Worm (Caenorhabditis elegans) whole organism, late embryonic: ENCODE measurements around the gene Y69A2AR.18.

ENCODE experiments used
- F13H6.1 ChIP-seq: sonication (generic microtip); optimal IDR thresholded peaks from 2 replicates; lab custom pipeline; 2016; ENCODE audit warnings: missing genetic modification characterization, missing compliant biosample characterization
- K02D7.2 ChIP-seq: sonication (generic microtip); optimal IDR thresholded peaks from 2 replicates; lab custom pipeline; 2017; ENCODE audit warnings: mild to moderate bottlenecking, missing genetic modification characterization, missing compliant biosample characterization
- ama-1 ChIP-seq: fragments of 150-350 bp; optimal IDR thresholded peaks from 2 replicates; lab custom pipeline; 2014
- ceh-14 ChIP-seq: sonication (generic microtip); optimal IDR thresholded peaks from 2 replicates; lab custom pipeline; 2016; ENCODE audit warnings: missing genotype, missing genetic modification characterization, missing compliant biosample characterization
- ceh-22 ChIP-seq: sonication (generic microtip); optimal IDR thresholded peaks from 2 replicates; lab custom pipeline; 2017; ENCODE audit warnings: missing biosample characterization, missing genetic modification characterization
- ceh-24 ChIP-seq: sonication (generic microtip); optimal IDR thresholded peaks from 2 replicates; lab custom pipeline; 2016; ENCODE audit warnings: mild to moderate bottlenecking, missing genetic modification characterization, missing compliant biosample characterization
- ceh-34 ChIP-seq: sonication (generic microtip); optimal IDR thresholded peaks from 2 replicates; lab custom pipeline; 2016; ENCODE audit warnings: mild to moderate bottlenecking, missing genetic modification characterization, missing compliant biosample characterization
- ceh-48 ChIP-seq: sonication (generic microtip); optimal IDR thresholded peaks from 2 replicates; lab custom pipeline; 2016; ENCODE audit warnings: missing genetic modification characterization, inconsistent platforms, missing compliant biosample characterization
- ceh-9 ChIP-seq: sonication (generic microtip); optimal IDR thresholded peaks from 2 replicates; lab custom pipeline; 2016; ENCODE audit warnings: mild to moderate bottlenecking, missing genetic modification characterization, inconsistent platforms, missing compliant biosample characterization
- elt-2 ChIP-seq: sonication (generic microtip); optimal IDR thresholded peaks from 2 replicates; lab custom pipeline; 2016; ENCODE audit warnings: missing genetic modification reagents, missing genetic modification characterization, missing compliant biosample characterization
- elt-4 ChIP-seq: sonication (generic microtip); optimal IDR thresholded peaks from 2 replicates; lab custom pipeline; 2016; ENCODE audit warnings: missing genetic modification characterization, missing compliant biosample characterization
- ets-4 ChIP-seq: sonication (generic microtip); optimal IDR thresholded peaks from 2 replicates; lab custom pipeline; 2016; ENCODE audit warnings: missing genetic modification characterization, missing compliant biosample characterization
- eyg-1 ChIP-seq: sonication (generic microtip); optimal IDR thresholded peaks from 2 replicates; lab custom pipeline; 2016; ENCODE audit warnings: missing genotype, missing genetic modification characterization, missing compliant biosample characterization
- fax-1 ChIP-seq: sonication (generic microtip); optimal IDR thresholded peaks from 2 replicates; lab custom pipeline; 2016; ENCODE audit warnings: missing genotype, missing genetic modification characterization, missing compliant biosample characterization
- hlh-30 ChIP-seq: sonication (generic microtip); optimal IDR thresholded peaks from 2 replicates; lab custom pipeline; 2017; ENCODE audit warnings: antibody characterized with exemption, missing genetic modification characterization, missing compliant biosample characterization; ENCODE audit not compliant: insufficient read depth
- hlh-6 ChIP-seq: sonication (generic microtip); optimal IDR thresholded peaks from 2 replicates; lab custom pipeline; 2016; ENCODE audit warnings: missing genotype, missing genetic modification characterization, missing compliant biosample characterization
- hlh-8 ChIP-seq: sonication (generic microtip); optimal IDR thresholded peaks from 2 replicates; lab custom pipeline; 2016; ENCODE audit warnings: missing genotype, missing genetic modification characterization, missing compliant biosample characterization
- lim-6 ChIP-seq: sonication (generic microtip); optimal IDR thresholded peaks from 2 replicates; lab custom pipeline; 2016; ENCODE audit warnings: missing genetic modification characterization, missing compliant biosample characterization
- nhr-232 ChIP-seq: sonication (generic microtip); optimal IDR thresholded peaks from 2 replicates; lab custom pipeline; 2016; ENCODE audit warnings: missing genetic modification characterization, missing compliant biosample characterization
- npax-4 ChIP-seq: sonication (generic microtip); optimal IDR thresholded peaks from 2 replicates; lab custom pipeline; 2016; ENCODE audit warnings: missing genetic modification characterization, missing compliant biosample characterization
- pag-3 ChIP-seq: sonication (generic microtip); optimal IDR thresholded peaks from 2 replicates; lab custom pipeline; 2016; ENCODE audit warnings: missing compliant biosample characterization, missing genetic modification characterization, borderline replicate concordance
- pax-1 ChIP-seq: fragments of 150-350 bp; optimal IDR thresholded peaks from 2 replicates; lab custom pipeline; 2014; ENCODE audit warnings: missing biosample characterization, missing genetic modification characterization
- pha-2 ChIP-seq: sonication (generic microtip); optimal IDR thresholded peaks from 2 replicates; lab custom pipeline; 2017; ENCODE audit warnings: mild to moderate bottlenecking, missing genetic modification characterization, missing compliant biosample characterization
- pha-4 ChIP-seq: fragments of 150-350 bp; optimal IDR thresholded peaks from 2 replicates; lab custom pipeline; 2018; ENCODE audit warnings: missing biosample characterization, missing genetic modification reagents, missing genetic modification characterization
- pros-1 ChIP-seq: fragments of 150-350 bp; optimal IDR thresholded peaks from 2 replicates; lab custom pipeline; 2014; ENCODE audit warnings: missing biosample characterization, missing genetic modification reagents, missing genetic modification characterization
- ref-2 ChIP-seq: sonication (generic microtip); optimal IDR thresholded peaks from 2 replicates; lab custom pipeline; 2016; ENCODE audit warnings: missing genetic modification characterization, missing compliant biosample characterization
- rnt-1 ChIP-seq: sonication (generic microtip); optimal IDR thresholded peaks from 2 replicates; lab custom pipeline; 2016; ENCODE audit warnings: missing genetic modification characterization, missing compliant biosample characterization
- sdc-2 ChIP-seq: sonication (generic microtip); optimal IDR thresholded peaks from 2 replicates; lab custom pipeline; 2016; ENCODE audit warnings: missing genotype, missing genetic modification characterization, missing compliant biosample characterization
- sox-2 ChIP-seq: fragments of 200-800 bp; sonication (Bioruptor generic); IDR thresholded peaks from 2 replicates; pipeline ENCODE4 v1.3.6; 2022; ENCODE audit warnings: missing genetic modification reagents, missing genetic modification characterization, missing compliant biosample characterization
- tbx-2 ChIP-seq: sonication (generic microtip); optimal IDR thresholded peaks from 2 replicates; lab custom pipeline; 2016; ENCODE audit warnings: missing genetic modification characterization, missing compliant biosample characterization
- tbx-7 ChIP-seq: sonication (generic microtip); optimal IDR thresholded peaks from 2 replicates; lab custom pipeline; 2016; ENCODE audit warnings: missing genotype, missing genetic modification characterization, missing compliant biosample characterization
- unc-42 ChIP-seq: sonication (generic microtip); optimal IDR thresholded peaks from 2 replicates; lab custom pipeline; 2016; ENCODE audit warnings: missing genotype, missing genetic modification characterization, missing compliant biosample characterization
- unc-55 ChIP-seq: sonication (generic microtip); optimal IDR thresholded peaks from 2 replicates; lab custom pipeline; 2017; ENCODE audit warnings: missing biosample characterization, missing genetic modification reagents, missing genetic modification characterization
- zip-5 ChIP-seq: sonication (generic microtip); optimal IDR thresholded peaks from 2 replicates; lab custom pipeline; 2016; ENCODE audit warnings: missing genetic modification characterization, missing compliant biosample characterization

The Y69A2AR.18 gene

ce11 chrIV:2507824-2508223, 12.3 kb downstream of the Y69A2AR.18 start, which contains the start of gene Y69A2AR.22:
Gene Y69A2AR.22, minus strand, starts transcription at chrIV:2507924.
- no peak for TF ChIP-seq sox-2
- no peak for TF ChIP-seq hlh-6 (tag; lab: Kevin White, UChicago)
- no peak for TF ChIP-seq F13H6.1
- TF ChIP-seq elt-2 = no peak
- no peak for TF ChIP-seq ceh-9
- TF ChIP-seq tbx-2 (tag; lab: Kevin White, UChicago) = no peak
- no peak for TF ChIP-seq K02D7.2
- no peak for TF ChIP-seq pha-4 (tag; lab: Kevin White, UChicago)
- TF ChIP-seq ceh-24 (tag; lab: Kevin White, UChicago) = no peak
- no peak for TF ChIP-seq nhr-232 (tag; lab: Kevin White, UChicago)
- no peak for TF ChIP-seq ceh-22 (tag; lab: Kevin White, UChicago)
- no peak for TF ChIP-seq tbx-7
- no peak for TF ChIP-seq eyg-1 (tag; lab: Kevin White, UChicago)
- TF ChIP-seq hlh-30 (tag; lab: Kevin White, UChicago) = no peak
- TF ChIP-seq hlh-8 (tag; lab: Kevin White, UChicago) = no peak
- TF ChIP-seq pha-2 (tag; lab: Kevin White, UChicago) = no peak
- no peak for TF ChIP-seq ama-1 (lab: Kevin White, UChicago)
- no peak for TF ChIP-seq lim-6
- no peak for TF ChIP-seq ceh-34
- no peak for TF ChIP-seq rnt-1 (tag; lab: Kevin White, UChicago)

DNA sequence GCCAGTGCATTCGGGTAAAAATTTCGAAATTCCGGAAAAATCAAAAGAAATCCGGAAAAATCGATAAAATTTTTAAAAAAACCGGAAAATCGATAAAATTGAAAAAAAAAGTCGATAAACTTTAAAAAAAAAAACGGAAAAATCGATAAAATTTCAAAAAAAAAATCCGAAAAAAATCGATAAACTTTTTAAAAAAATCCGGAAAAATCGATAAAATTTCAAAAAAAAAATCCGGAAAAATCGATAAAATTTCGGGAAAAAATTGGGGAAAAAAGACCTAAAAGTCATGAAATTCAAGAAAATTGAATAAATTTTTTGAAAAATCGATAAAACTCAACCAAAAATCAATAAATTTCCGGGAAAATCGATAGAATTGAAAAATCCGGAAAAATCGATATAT, 31.3 kb downstream of the Y69A2AR.18 start:
- TF ChIP-seq pros-1 (tag; lab: Kevin White, UChicago) = no peak
- TF ChIP-seq ceh-48 (tag; lab: Kevin White, UChicago) = peak; percentile 35

DNA sequence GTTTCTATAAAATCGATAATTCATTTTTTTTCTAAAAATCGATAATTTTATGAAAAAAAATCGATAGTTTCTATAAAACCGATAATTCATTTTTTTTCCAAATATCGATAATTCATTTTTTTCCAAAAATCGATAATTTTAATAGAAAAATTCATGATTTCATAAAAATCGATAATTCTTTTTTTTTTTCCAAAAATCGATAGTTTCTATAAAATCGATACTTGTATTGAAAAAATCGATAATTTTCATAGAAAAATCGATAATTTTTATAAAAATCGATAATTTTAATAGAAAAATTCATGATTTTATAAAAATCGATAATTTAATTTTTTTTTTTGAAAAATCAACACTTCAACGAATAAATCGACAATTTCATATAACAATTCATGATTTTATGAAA, 33.7 kb downstream of the Y69A2AR.18 start:
- no peak for TF ChIP-seq npax-4 (tag; lab: Kevin White, UChicago)
- TF ChIP-seq K02D7.2 = no peak
- TF ChIP-seq lim-6 = no peak
- TF ChIP-seq hlh-30 (tag; lab: Kevin White, UChicago) = no peak
- no peak for TF ChIP-seq sdc-2 (tag; lab: Kevin White, UChicago)
- no peak for TF ChIP-seq zip-5 (tag; lab: Kevin White, UChicago)
- no peak for TF ChIP-seq ref-2 (tag; lab: Kevin White, UChicago)
- TF ChIP-seq fax-1 (tag; lab: Kevin White, UChicago) = no peak
- TF ChIP-seq unc-55 (GFP tag; lab: Kevin White, UChicago) = no peak
- no peak for TF ChIP-seq pha-4 (tag; lab: Kevin White, UChicago)

DNA sequence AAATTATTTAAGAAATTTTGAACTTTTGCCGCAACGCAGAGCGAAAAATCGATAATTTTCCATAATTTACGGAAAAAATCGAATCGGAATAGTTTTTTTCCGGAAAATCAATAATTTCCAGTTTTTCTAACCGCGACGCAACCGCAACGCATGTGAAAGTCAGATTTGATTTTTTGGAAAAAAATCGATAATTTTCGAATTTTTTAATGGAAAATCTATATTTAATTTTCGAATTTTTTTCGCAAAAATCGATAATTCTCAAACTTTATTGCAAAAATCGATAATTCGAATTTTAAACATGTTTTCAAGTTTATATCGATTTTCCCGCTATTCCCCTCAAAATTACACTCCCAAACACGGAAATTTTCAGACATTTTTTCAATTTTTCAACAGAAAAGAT, 34.8 kb downstream of the Y69A2AR.18 start:
- TF ChIP-seq ceh-14 (tag; lab: Kevin White, UChicago) (no peak), ceh-48 (tag; lab: Kevin White, UChicago) (peak; percentile 6)

DNA sequence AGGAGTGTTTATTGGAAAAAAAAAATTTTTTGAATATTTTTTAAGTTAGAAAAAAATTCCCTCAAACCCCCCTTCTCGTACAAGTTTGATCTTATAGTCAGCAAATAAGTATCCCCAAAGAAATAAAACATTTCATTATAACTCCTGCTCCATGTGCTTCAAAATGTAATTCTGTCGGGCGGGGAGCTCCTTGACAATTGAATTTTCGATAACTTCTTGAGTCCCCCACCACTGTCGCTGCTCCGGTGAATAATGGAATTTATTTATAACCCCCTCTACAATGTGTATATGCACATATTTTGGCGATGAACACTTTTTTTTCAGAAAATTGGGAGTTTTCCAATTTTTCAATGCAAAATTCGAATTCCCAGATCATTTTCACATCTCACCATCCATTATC, 42.2 kb downstream of the Y69A2AR.18 start:
- TF ChIP-seq unc-42 (tag; lab: Kevin White, UChicago) (peak; percentile 87), unc-55 (GFP tag; lab: Kevin White, UChicago) (no peak)

DNA sequence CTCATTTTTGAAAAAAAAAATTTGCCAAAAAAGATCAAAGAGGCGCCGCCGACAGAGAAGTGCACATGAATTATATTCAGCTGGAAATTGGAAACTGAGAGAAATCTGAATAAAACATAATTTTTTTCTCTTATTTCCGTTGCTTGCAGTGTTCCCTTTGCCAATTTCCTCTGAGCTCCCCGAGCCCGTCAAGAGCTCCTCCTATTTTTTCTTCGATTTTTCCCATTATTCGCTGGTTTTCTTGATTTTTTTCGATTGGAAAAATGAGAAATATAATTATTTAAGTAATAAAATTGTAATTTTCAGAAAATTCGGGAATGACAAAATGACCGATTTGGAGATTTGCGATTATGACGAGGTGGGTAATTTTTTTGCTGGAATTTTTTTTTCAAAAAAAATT, 46.5 kb downstream of the Y69A2AR.18 start, which contains the start of gene sprr-3:
Gene sprr-3 (plus strand): TSS at position 301 of the 400 bp plus-strand sequence.
- no peak for TF ChIP-seq ref-2 (tag; lab: Kevin White, UChicago)
- no peak for TF ChIP-seq fax-1 (tag; lab: Kevin White, UChicago)
- no peak for TF ChIP-seq pax-1
- TF ChIP-seq tbx-2 (tag; lab: Kevin White, UChicago) = no peak
- TF ChIP-seq pag-3 (tag; lab: Kevin White, UChicago) = no peak
- no peak for TF ChIP-seq sox-2
- TF ChIP-seq eyg-1 (tag; lab: Kevin White, UChicago) = no peak
- no peak for TF ChIP-seq elt-4
- TF ChIP-seq ets-4 (tag; lab: Kevin White, UChicago) = no peak
